Fruit fly (Drosophila melanogaster) Kc167 (cell line): Measurements from ENCODE around the gene TpnC73F.

Experiments
- Myc ChIP-seq: fragments of >200 bp; optimal IDR thresholded peaks from 2 replicates; lab custom pipeline; 2017; ENCODE audit warnings: missing external identifiers
- Sin3A ChIP-seq: fragments of >200 bp; optimal IDR thresholded peaks from 2 replicates; lab custom pipeline; 2018; ENCODE audit warnings: missing external identifiers
- h ChIP-seq: fragments of >200 bp; optimal IDR thresholded peaks from 3 replicates; lab custom pipeline; 2018; ENCODE audit warnings: missing external identifiers
- insv ChIP-seq: fragments of >200 bp; optimal IDR thresholded peaks from 3 replicates; lab custom pipeline; 2018; ENCODE audit warnings: missing external identifiers
- psq ChIP-seq: fragments of >200 bp; optimal IDR thresholded peaks from 2 replicates; lab custom pipeline; 2017; ENCODE audit warnings: missing external identifiers
- ttk ChIP-seq: sonication (Bioruptor generic); optimal IDR thresholded peaks from 2 replicates; lab custom pipeline; 2017; ENCODE audit warnings: missing external identifiers

Gene TpnC73F

dm6 chr3L:17023641-17024040 lies 22.2 kb upstream of the TpnC73F start, which contains the start of gene a10:
TSS of gene a10 (minus strand) at chr3L:17023741.
- no peak for TF ChIP-seq h (lab: Kevin White, UChicago)
- no peak for TF ChIP-seq psq
- TF ChIP-seq Sin3A (lab: Kevin White, UChicago), result no peak
- no peak for TF ChIP-seq Myc (lab: Kevin White, UChicago)
- TF ChIP-seq insv (lab: Kevin White, UChicago), result no peak
- TF ChIP-seq ttk (lab: Kevin White, UChicago), result no peak

dm6 chr3L:17024095-17024639 lies 21.7 kb upstream of the TpnC73F start, which contains the start of gene Fit2:
TSS of gene Fit2 (plus strand) at chr3L:17024328.
- TF ChIP-seq Myc (lab: Kevin White, UChicago) (no peak), ttk (lab: Kevin White, UChicago) (no peak), h (lab: Kevin White, UChicago) (no peak), psq (no peak), Sin3A (lab: Kevin White, UChicago) (no peak), insv (lab: Kevin White, UChicago) (no peak)

dm6 chr3L:17027310-17027709 lies 18.6 kb upstream of the TpnC73F start, which contains the start of gene CG7730:
TSS of gene CG7730 (plus strand) at chr3L:17027515.
- TF ChIP-seq psq (no peak), Sin3A (lab: Kevin White, UChicago) (no peak)

- no peak for TF ChIP-seq insv (lab: Kevin White, UChicago)
Measured at dm6 chr3L:17031971-17032370, 13.9 kb upstream of the TpnC73F start, which contains the start of gene Ilp8. TSS of gene Ilp8 (minus strand) at chr3L:17032080.

- TF ChIP-seq Myc (lab: Kevin White, UChicago) (no peak), h (lab: Kevin White, UChicago) (no peak), insv (lab: Kevin White, UChicago) (no peak), Sin3A (lab: Kevin White, UChicago) (no peak), psq (no peak), ttk (lab: Kevin White, UChicago) (no peak)
Measured at dm6 chr3L:17033309-17033708, 12.6 kb upstream of the TpnC73F start.

dm6 chr3L:17035492-17035891 lies 10.4 kb upstream of the TpnC73F start, which contains the start of gene beg:
TSS of gene beg (plus strand) at chr3L:17035668.
- no peak for TF ChIP-seq psq
- no peak for TF ChIP-seq Sin3A (lab: Kevin White, UChicago)
- no peak for TF ChIP-seq h (lab: Kevin White, UChicago)
- no peak for TF ChIP-seq insv (lab: Kevin White, UChicago)
- TF ChIP-seq ttk (lab: Kevin White, UChicago), result no peak
- TF ChIP-seq Myc (lab: Kevin White, UChicago), result no peak

- TF ChIP-seq insv (lab: Kevin White, UChicago) (no peak), Myc (lab: Kevin White, UChicago) (no peak), h (lab: Kevin White, UChicago) (no peak), psq (no peak), ttk (lab: Kevin White, UChicago) (no peak), Sin3A (lab: Kevin White, UChicago) (no peak)
Measured at dm6 chr3L:17042297-17042921, 3.5 kb upstream of the TpnC73F start, which contains the start of the genes scaf6 and Papst2. TSS of gene scaf6 (minus strand) at chr3L:17042574. TSS of gene Papst2 (plus strand) at chr3L:17042797.

- TF ChIP-seq h (lab: Kevin White, UChicago) (no peak), ttk (lab: Kevin White, UChicago) (no peak), Sin3A (lab: Kevin White, UChicago) (no peak), psq (no peak), insv (lab: Kevin White, UChicago) (no peak), Myc (lab: Kevin White, UChicago) (no peak)
Measured at dm6 chr3L:17044799-17045198, 1.1 kb upstream of the TpnC73F start, which contains the start of gene Pop5. TSS of gene Pop5 (minus strand) at chr3L:17045038.

- TF ChIP-seq insv (lab: Kevin White, UChicago) (no peak), Sin3A (lab: Kevin White, UChicago) (no peak)
Measured at dm6 chr3L:17047811-17048239, 2.0 kb downstream of the TpnC73F start.

dm6 chr3L:17049314-17049713 lies 3.5 kb downstream of the TpnC73F start, which contains the start of gene rogdi:
TSS of gene rogdi (plus strand) at chr3L:17049512.
- TF ChIP-seq Sin3A (lab: Kevin White, UChicago) (no peak), insv (lab: Kevin White, UChicago) (no peak), Myc (lab: Kevin White, UChicago) (no peak)

dm6 chr3L:17049912-17050345 lies 4.1 kb downstream of the TpnC73F start:
- no peak for TF ChIP-seq h (lab: Kevin White, UChicago)
- TF ChIP-seq Sin3A (lab: Kevin White, UChicago), result no peak
- TF ChIP-seq ttk (lab: Kevin White, UChicago), result no peak
- TF ChIP-seq psq, result no peak
- TF ChIP-seq Myc (lab: Kevin White, UChicago), result no peak
- TF ChIP-seq insv (lab: Kevin White, UChicago), result no peak

dm6 chr3L:17050661-17051452 lies 5.0 kb downstream of the TpnC73F start:
- TF ChIP-seq psq (no peak), ttk (lab: Kevin White, UChicago) (no peak), Myc (lab: Kevin White, UChicago) (no peak), Sin3A (lab: Kevin White, UChicago) (no peak), insv (lab: Kevin White, UChicago) (no peak), h (lab: Kevin White, UChicago) (no peak)
